Worm (Caenorhabditis elegans): ENCODE measurements around the gene F55C9.3.

DNA sequence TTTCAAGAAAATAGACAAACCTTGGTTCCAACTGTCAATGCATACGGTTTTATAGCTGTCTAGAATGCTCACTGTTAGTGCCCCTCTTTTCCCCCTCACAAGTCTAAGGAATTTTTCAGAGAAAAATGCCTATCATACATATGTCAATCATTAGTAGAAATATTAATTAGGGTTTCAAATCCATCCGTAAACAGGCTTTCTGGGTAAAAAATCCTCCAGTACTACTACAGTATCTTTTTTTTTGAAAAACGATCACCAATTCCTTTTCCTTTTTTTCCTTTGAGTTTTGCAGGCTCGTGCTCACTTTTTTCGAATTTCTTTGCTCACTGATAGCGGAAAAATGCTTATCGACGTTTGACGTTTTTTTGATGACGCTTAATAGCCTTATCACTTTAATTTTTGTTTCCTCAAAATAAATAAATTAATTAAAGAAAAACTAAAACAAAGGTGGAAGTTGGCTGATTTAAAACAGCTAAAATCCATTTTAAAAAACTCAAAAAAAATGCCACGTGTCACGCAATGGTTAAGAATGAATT lies 31.6 kb upstream of the F55C9.3 start, which contains the start of gene C43D7.7:
- TF ChIP-seq fos-1 (tag; optimal IDR thresholded peaks at IDR 0.05) (no peak), ceh-88 (GFP tag; IDR thresholded peaks at IDR 0.05) (no peak), isw-1 (GFP tag; IDR thresholded peaks at IDR 0.05) (no peak), jun-1 (tag; optimal IDR thresholded peaks at IDR 0.05) (no peak), fkh-10 (GFP tag; optimal IDR thresholded peaks at IDR 0.05) (no peak)
